Fruit fly (Drosophila melanogaster): Measurements from ENCODE around the gene CG14286.

- TF ChIP-seq Hnf4 (GFP tag; optimal IDR thresholded peaks at IDR 0.05) (no peak), sv (GFP tag; optimal IDR thresholded peaks at IDR 0.05) (no peak), brk (GFP tag; optimal IDR thresholded peaks at IDR 0.05) (no peak), Mio (GFP tag; optimal IDR thresholded peaks at IDR 0.05) (no peak), Hr78 (GFP tag; optimal IDR thresholded peaks at IDR 0.05) (no peak), dl (GFP tag; optimal IDR thresholded peaks at IDR 0.05; ENCODE audit: insufficient read depth in 1 of 2, partially characterized antibody in 2 of 2) (no peak), fru (GFP tag; optimal IDR thresholded peaks at IDR 0.05) (no peak), Sp1 (GFP tag; optimal IDR thresholded peaks at IDR 0.05) (no peak), Dfd (GFP tag; optimal IDR thresholded peaks at IDR 0.05) (no peak), HLH106 (tag; optimal IDR thresholded peaks at IDR 0.05) (no peak), CG9705 (GFP tag; optimal IDR thresholded peaks at IDR 0.05) (no peak), psq (GFP tag; optimal IDR thresholded peaks at IDR 0.05) (no peak)
Observed at dm6 chr3R:19051247-19051646, 27.4 kb downstream of the CG14286 start.

All from whole organism, wandering third instar larva.